Worm (Caenorhabditis elegans): ENCODE results near the gene lyst-1.

- no peak for TF ChIP-seq bed-3 (GFP tag; optimal IDR thresholded peaks at IDR 0.05)
- TF ChIP-seq mab-5 (tag; optimal IDR thresholded peaks at IDR 0.05) = no peak
- no peak for TF ChIP-seq pha-4 (tag; optimal IDR thresholded peaks at IDR 0.05)
- no peak for TF ChIP-seq cnd-1 (tag; optimal IDR thresholded peaks at IDR 0.05)
- TF ChIP-seq nhr-28 (tag; optimal IDR thresholded peaks at IDR 0.05) = no peak
- no peak for TF ChIP-seq nhr-76 (tag; optimal IDR thresholded peaks at IDR 0.05)
Observed at ce11 chrX:12105458-12105857, 35.5 kb downstream of the lyst-1 start.

All from whole organism, mixed stage, embryonic.